Worm (Caenorhabditis elegans) whole organism, early embryonic: ENCODE results near the gene imb-2.

Source experiments
- ama-1 ChIP-seq: fragments of 150-350 bp; optimal IDR thresholded peaks from 2 replicates; lab custom pipeline; 2014
- ceh-36 ChIP-seq: sonication (generic microtip); optimal IDR thresholded peaks from 2 replicates; lab custom pipeline; 2016; ENCODE audit warnings: missing genetic modification characterization, inconsistent platforms, missing compliant biosample characterization
- flt-1 ChIP-seq: fragments of 200-800 bp; sonication (Bioruptor generic); IDR thresholded peaks from 2 replicates; pipeline ENCODE4 v1.3.6; 2022; ENCODE audit warnings: missing genetic modification characterization, missing compliant biosample characterization
- hmg-4 ChIP-seq: fragments of 200-800 bp; sonication (Bioruptor generic); optimal IDR thresholded peaks from 2 replicates; lab custom pipeline; 2018; ENCODE audit warnings: mild to moderate bottlenecking, missing genetic modification characterization, missing compliant biosample characterization
- pes-1 ChIP-seq: fragments of 200-800 bp; sonication (Bioruptor generic); IDR thresholded peaks from 2 replicates; pipeline ENCODE4 v1.3.6; 2022; ENCODE audit warnings: missing genetic modification reagents, missing genetic modification characterization, missing compliant biosample characterization
- scrt-1 ChIP-seq: fragments of 200-800 bp; sonication (Bioruptor generic); IDR thresholded peaks from 2 replicates; pipeline ENCODE4 v1.3.6; 2022; ENCODE audit warnings: missing genetic modification characterization, missing compliant biosample characterization
- sea-1 ChIP-seq: fragments of 200-800 bp; sonication (Bioruptor generic); conservative IDR thresholded peaks from 2 replicates; pipeline ENCODE4 v1.3.6; 2022; ENCODE audit warnings: missing genetic modification characterization, missing compliant biosample characterization

- TF ChIP-seq pes-1 (GFP tag; lab: Robert Waterston, UW) (no peak), flt-1 (GFP tag; lab: Robert Waterston, UW) (no peak), ama-1 (lab: Kevin White, UChicago) (no peak), sea-1 (GFP tag; lab: Robert Waterston, UW) (no peak), hmg-4 (GFP tag; lab: Kevin White, UChicago) (no peak), ceh-36 (no peak), scrt-1 (GFP tag; lab: Robert Waterston, UW) (no peak)
These were observed 4.8 kb upstream of the imb-2 start for ce11 chrII:14360675-14361074.
